Worm (Caenorhabditis elegans): ENCODE results near the gene T05H4.3.

DNA sequence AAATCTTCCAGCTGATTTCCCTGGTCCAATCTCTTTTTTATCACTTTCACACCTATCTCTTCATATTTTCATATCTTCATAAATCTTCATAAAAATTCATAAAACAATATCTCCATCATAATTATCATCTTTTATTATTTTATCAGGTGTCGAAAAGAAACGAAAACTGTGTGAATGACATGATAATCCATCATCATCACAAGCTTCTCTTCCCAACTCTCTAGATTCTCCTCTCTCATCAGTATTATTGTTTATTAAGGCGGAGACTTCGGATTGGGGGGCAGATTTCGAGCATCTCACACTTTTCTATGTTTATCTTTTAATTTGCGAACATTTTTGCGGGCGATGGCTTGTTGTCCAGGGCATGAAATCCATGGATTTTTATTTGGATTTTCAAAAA lies 22.1 kb downstream of the T05H4.3 start:
- TF ChIP-seq ceh-36 (tag; optimal IDR thresholded peaks at IDR 0.05) (no peak), ama-1 (optimal IDR thresholded peaks at IDR 0.05) (no peak), ets-7 (tag; optimal IDR thresholded peaks at IDR 0.05) (no peak), flt-1 (GFP tag; IDR thresholded peaks at IDR 0.05) (no peak), tbx-11 (GFP tag; IDR thresholded peaks at IDR 0.05) (no peak), B0310.2 (tag; optimal IDR thresholded peaks at IDR 0.05) (no peak), hnd-1 (tag; optimal IDR thresholded peaks at IDR 0.05) (no peak), ceh-13 (GFP tag; optimal IDR thresholded peaks at IDR 0.05) (no peak), pes-1 (GFP tag; IDR thresholded peaks at IDR 0.05) (no peak)
